Fruit fly (Drosophila melanogaster) whole organism, wandering third instar larva: Measurements from ENCODE around the gene Atac1.

Experiments
- OdsH ChIP-seq: fragments of 200-800 bp; sonication (Bioruptor generic); optimal IDR thresholded peaks from 2 replicates; lab custom pipeline; 2016; ENCODE audit warnings: missing biosample characterization, mild to moderate bottlenecking, missing genetic modification characterization
- pan ChIP-seq: fragments of >200 bp; optimal IDR thresholded peaks from 2 replicates; lab custom pipeline; 2017
- psq ChIP-seq: fragments of 200-800 bp; sonication (Bioruptor generic); optimal IDR thresholded peaks from 3 replicates; lab custom pipeline; 2017; ENCODE audit warnings: missing biosample characterization, mild to moderate bottlenecking, missing genetic modification characterization, moderate library complexity

DNA sequence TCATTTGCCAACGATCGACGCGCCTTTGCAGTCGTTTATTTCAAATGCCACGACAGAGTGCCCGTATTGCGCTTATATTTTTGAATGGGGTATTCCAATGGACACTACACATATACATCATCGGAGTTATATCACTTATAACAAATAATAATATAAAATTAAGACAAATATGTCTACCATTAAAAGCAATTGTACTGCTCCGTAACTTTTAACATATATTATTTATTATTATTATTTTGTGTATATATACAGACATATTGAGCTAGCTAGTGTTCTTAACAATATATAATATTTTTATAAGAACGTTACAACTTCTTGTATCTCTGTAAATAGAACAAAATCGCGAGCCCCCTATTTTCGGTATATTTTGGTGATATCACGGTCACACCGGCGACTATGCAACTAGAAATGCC, 3.9 kb upstream of the Atac1 start, which contains the start of the genes sip2 and Coprox:
- TF ChIP-seq psq: peak; percentile 47
- TF ChIP-seq pan (lab: Kevin White, UChicago): no peak
- peak; percentile 66 for TF ChIP-seq OdsH (GFP tag; lab: Kevin White, UChicago)
